Fruit fly (Drosophila melanogaster) whole organism, prepupa: Measurements from ENCODE around the gene CG5390.

Experiments
- CG10669 ChIP-seq: fragments of 200-800 bp; sonication (Bioruptor generic); optimal IDR thresholded peaks from 3 replicates; lab custom pipeline; 2018; ENCODE audit warnings: missing biosample characterization, mild to moderate bottlenecking, missing genetic modification characterization, moderate library complexity
- CG11294 ChIP-seq: fragments of 200-800 bp; sonication (Bioruptor generic); IDR thresholded peaks from 2 replicates; pipeline ENCODE4 v1.3.6; 2022; ENCODE audit warnings: missing biosample characterization, missing genetic modification characterization
- CG11902 ChIP-seq: fragments of 200-800 bp; sonication (Bioruptor generic); optimal IDR thresholded peaks from 3 replicates; lab custom pipeline; 2016; ENCODE audit warnings: missing biosample characterization, missing genetic modification characterization
- CG15336 ChIP-seq: fragments of 200-800 bp; sonication (Bioruptor generic); IDR thresholded peaks from 2 replicates; pipeline ENCODE4 v1.3.6; 2022; ENCODE audit warnings: missing biosample characterization, missing genetic modification characterization
- CG1621 ChIP-seq: fragments of 200-800 bp; sonication (Bioruptor generic); optimal IDR thresholded peaks from 3 replicates; lab custom pipeline; 2018; ENCODE audit warnings: missing biosample characterization, mild to moderate bottlenecking, missing genetic modification characterization
- CG16779 ChIP-seq: fragments of 200-800 bp; sonication (Bioruptor generic); optimal IDR thresholded peaks from 3 replicates; lab custom pipeline; 2017; ENCODE audit warnings: missing biosample characterization, mild to moderate bottlenecking, missing genetic modification characterization
- CG3032 ChIP-seq: fragments of 200-800 bp; optimal IDR thresholded peaks from 2 replicates; lab custom pipeline; 2019; ENCODE audit warnings: missing biosample characterization, mild to moderate bottlenecking, missing genetic modification characterization, moderate library complexity
- CG31627 ChIP-seq: fragments of 200-800 bp; sonication (Bioruptor generic); optimal IDR thresholded peaks from 3 replicates; lab custom pipeline; 2016; ENCODE audit warnings: missing biosample characterization, missing genetic modification characterization
- CG32006 ChIP-seq: fragments of 200-800 bp; sonication (Bioruptor generic); optimal IDR thresholded peaks from 3 replicates; lab custom pipeline; 2017; ENCODE audit warnings: missing biosample characterization, mild to moderate bottlenecking, missing genetic modification characterization
- CG34406 ChIP-seq: fragments of 200-800 bp; sonication (Bioruptor generic); optimal IDR thresholded peaks from 3 replicates; lab custom pipeline; 2016; ENCODE audit warnings: missing biosample characterization, missing genetic modification characterization
- CG3919 ChIP-seq: fragments of 200-800 bp; sonication (Bioruptor generic); optimal IDR thresholded peaks from 3 replicates; lab custom pipeline; 2016; ENCODE audit warnings: missing biosample characterization, missing genetic modification characterization
- CG4318 ChIP-seq: fragments of 200-800 bp; sonication (Bioruptor generic); optimal IDR thresholded peaks from 3 replicates; lab custom pipeline; 2017; ENCODE audit warnings: missing biosample characterization, mild to moderate bottlenecking, missing genetic modification characterization
- CG6163 ChIP-seq: fragments of 200-800 bp; sonication (Bioruptor generic); IDR thresholded peaks from 3 replicates; pipeline ENCODE4 v1.3.6; 2022; ENCODE audit warnings: missing biosample characterization, missing genetic modification characterization
- CG6276 ChIP-seq: fragments of 200-800 bp; sonication (Bioruptor generic); optimal IDR thresholded peaks from 2 replicates; lab custom pipeline; 2017; ENCODE audit warnings: missing biosample characterization, mild to moderate bottlenecking, missing genetic modification characterization
- CG6808 ChIP-seq: fragments of 200-800 bp; sonication (Bioruptor generic); optimal IDR thresholded peaks from 3 replicates; lab custom pipeline; 2017; ENCODE audit warnings: missing biosample characterization, missing genetic modification characterization, mild to moderate bottlenecking, moderate library complexity, missing genetic modification reagents
- CG6854 ChIP-seq: fragments of 200-800 bp; sonication (Bioruptor generic); optimal IDR thresholded peaks from 2 replicates; lab custom pipeline; 2017; ENCODE audit warnings: missing biosample characterization, mild to moderate bottlenecking, missing genetic modification characterization
- CG7368 ChIP-seq: fragments of 200-800 bp; sonication (Bioruptor generic); optimal IDR thresholded peaks from 3 replicates; lab custom pipeline; 2016; ENCODE audit warnings: missing biosample characterization, missing genetic modification characterization
- CG8119 ChIP-seq: fragments of 200-800 bp; sonication (Bioruptor generic); IDR thresholded peaks from 3 replicates; pipeline ENCODE4 v1.3.6; 2022; ENCODE audit warnings: missing biosample characterization, missing genetic modification characterization
- CG8632 ChIP-seq: fragments of 200-800 bp; sonication (Bioruptor generic); optimal IDR thresholded peaks from 3 replicates; lab custom pipeline; 2016; ENCODE audit warnings: missing biosample characterization, missing genetic modification characterization
- CG9139 ChIP-seq: fragments of 200-800 bp; sonication (Bioruptor generic); optimal IDR thresholded peaks from 3 replicates; lab custom pipeline; 2017; ENCODE audit warnings: missing biosample characterization, mild to moderate bottlenecking, missing genetic modification characterization
- Eip75B ChIP-seq: fragments of 200-800 bp; sonication (Bioruptor generic); optimal IDR thresholded peaks from 3 replicates; lab custom pipeline; 2016; ENCODE audit warnings: missing biosample characterization, missing genetic modification characterization
- Eip78C ChIP-seq: fragments of 200-800 bp; sonication (Bioruptor generic); peaks from one replicate; lab custom pipeline; 2016; ENCODE audit warnings: missing biosample characterization, missing genetic modification characterization
- Ets21C ChIP-seq: fragments of 200-800 bp; sonication (Bioruptor generic); optimal IDR thresholded peaks from 3 replicates; lab custom pipeline; 2016; ENCODE audit warnings: missing biosample characterization, missing genetic modification characterization
- Ets96B ChIP-seq: fragments of 200-800 bp; optimal IDR thresholded peaks from 2 replicates; lab custom pipeline; 2019; ENCODE audit warnings: missing biosample characterization, mild to moderate bottlenecking, missing genetic modification characterization, moderate library complexity
- Gug ChIP-seq: fragments of 200-800 bp; sonication (Bioruptor generic); IDR thresholded peaks from 2 replicates; pipeline ENCODE4 v1.3.6; 2022; ENCODE audit warnings: missing biosample characterization, missing genetic modification characterization
- Hr38 ChIP-seq: sonication (Bioruptor generic); optimal IDR thresholded peaks from 2 replicates; lab custom pipeline; 2016; ENCODE audit warnings: missing biosample characterization, missing genetic modification characterization
- Hr39 ChIP-seq: fragments of 200-800 bp; sonication (Bioruptor generic); optimal IDR thresholded peaks from 2 replicates; lab custom pipeline; 2016; ENCODE audit warnings: missing biosample characterization, missing genetic modification characterization
- Hr4 ChIP-seq: fragments of 200-800 bp; sonication (Bioruptor generic); optimal IDR thresholded peaks from 3 replicates; lab custom pipeline; 2016; ENCODE audit warnings: missing biosample characterization, missing genetic modification characterization
- Lpt ChIP-seq: fragments of 200-800 bp; sonication (Bioruptor generic); optimal IDR thresholded peaks from 3 replicates; lab custom pipeline; 2016; ENCODE audit warnings: missing biosample characterization, missing genetic modification characterization
- Met ChIP-seq: fragments of 200-800 bp; sonication (Bioruptor generic); optimal IDR thresholded peaks from 3 replicates; lab custom pipeline; 2016; ENCODE audit warnings: missing biosample characterization, missing genetic modification characterization
- OdsH ChIP-seq: fragments of 200-800 bp; sonication (Bioruptor generic); optimal IDR thresholded peaks from 3 replicates; lab custom pipeline; 2016; ENCODE audit warnings: missing biosample characterization, missing genetic modification characterization
- Smox ChIP-seq: fragments of 200-800 bp; sonication (Bioruptor generic); optimal IDR thresholded peaks from 3 replicates; lab custom pipeline; 2016; ENCODE audit warnings: missing biosample characterization, missing genetic modification characterization
- Sox102F ChIP-seq: fragments of 200-800 bp; sonication (Bioruptor generic); optimal IDR thresholded peaks from 2 replicates; lab custom pipeline; 2016; ENCODE audit warnings: missing biosample characterization, mild to moderate bottlenecking, missing genetic modification characterization
- Sox15 ChIP-seq: fragments of 200-800 bp; sonication (Bioruptor generic); optimal IDR thresholded peaks from 3 replicates; lab custom pipeline; 2016; ENCODE audit warnings: missing biosample characterization, missing genetic modification characterization
- achi ChIP-seq: fragments of 200-800 bp; sonication (Bioruptor generic); optimal IDR thresholded peaks from 3 replicates; lab custom pipeline; 2016; ENCODE audit warnings: missing biosample characterization, missing genetic modification characterization
- acj6 ChIP-seq: fragments of 200-800 bp; sonication (Bioruptor generic); optimal IDR thresholded peaks from 3 replicates; lab custom pipeline; 2016; ENCODE audit warnings: missing biosample characterization, missing genetic modification characterization
- cyc ChIP-seq: fragments of 200-800 bp; sonication (Bioruptor generic); optimal IDR thresholded peaks from 3 replicates; lab custom pipeline; 2016; ENCODE audit warnings: missing biosample characterization, missing genetic modification characterization
- dac ChIP-seq: fragments of 200-800 bp; sonication (Bioruptor generic); optimal IDR thresholded peaks from 2 replicates; lab custom pipeline; 2017; ENCODE audit warnings: missing biosample characterization, mild to moderate bottlenecking, missing genetic modification characterization
- dsx ChIP-seq: fragments of 200-800 bp; optimal IDR thresholded peaks from 3 replicates; lab custom pipeline; 2019; ENCODE audit warnings: missing biosample characterization, mild to moderate bottlenecking, missing genetic modification characterization, moderate library complexity; ENCODE audit not compliant: poor library complexity, severe bottlenecking
- eg ChIP-seq: fragments of 200-800 bp; sonication (Bioruptor generic); IDR thresholded peaks from 3 replicates; pipeline ENCODE4 v1.3.6; 2022; ENCODE audit warnings: missing biosample characterization, missing genetic modification characterization
- esn ChIP-seq: fragments of 200-800 bp; sonication (Bioruptor generic); optimal IDR thresholded peaks from 2 replicates; lab custom pipeline; 2016; ENCODE audit warnings: missing biosample characterization, mild to moderate bottlenecking, missing genetic modification characterization, moderate library complexity
- fd59A ChIP-seq: fragments of 200-800 bp; sonication (Bioruptor generic); optimal IDR thresholded peaks from 2 replicates; lab custom pipeline; 2017; ENCODE audit warnings: missing biosample characterization, mild to moderate bottlenecking, missing genetic modification characterization, missing genetic modification reagents
- fd85E ChIP-seq: fragments of 200-800 bp; sonication (Bioruptor generic); optimal IDR thresholded peaks from 3 replicates; lab custom pipeline; 2016; ENCODE audit warnings: missing biosample characterization, missing genetic modification characterization
- fkh ChIP-seq: fragments of 200-800 bp; sonication (Bioruptor generic); optimal IDR thresholded peaks from 3 replicates; lab custom pipeline; 2017; ENCODE audit warnings: missing biosample characterization, mild to moderate bottlenecking, missing genetic modification characterization, moderate library complexity
- lz ChIP-seq: fragments of 200-800 bp; sonication (Bioruptor generic); optimal IDR thresholded peaks from 3 replicates; lab custom pipeline; 2016; ENCODE audit warnings: missing biosample characterization, missing genetic modification characterization
- pdm3 ChIP-seq: fragments of 200-800 bp; sonication (Bioruptor generic); optimal IDR thresholded peaks from 3 replicates; lab custom pipeline; 2016; ENCODE audit warnings: missing biosample characterization, missing genetic modification characterization
- salr ChIP-seq, 2 experiments: fragments of 200-800 bp; sonication (Bioruptor generic); optimal IDR thresholded peaks; 3 replicates each; lab custom pipeline; 2016 to 2018; ENCODE audit warnings: missing biosample characterization in 2 of 2, missing genetic modification characterization in 2 of 2, mild to moderate bottlenecking in 1 of 2
- spab ChIP-seq: fragments of 200-800 bp; sonication (Bioruptor generic); optimal IDR thresholded peaks from 2 replicates; lab custom pipeline; 2017; ENCODE audit warnings: missing biosample characterization, mild to moderate bottlenecking, missing genetic modification characterization, missing genetic modification reagents
- ss ChIP-seq, 2 experiments: fragments of 200-800 bp; sonication (Bioruptor generic); optimal IDR thresholded peaks; 2 replicates in 1 of 2; 3 replicates in 1 of 2; lab custom pipeline; 2017 to 2018; ENCODE audit warnings: mild to moderate bottlenecking in 2 of 2, missing biosample characterization in 2 of 2, missing genetic modification characterization in 2 of 2, moderate library complexity in 1 of 2
- svp ChIP-seq: fragments of 200-800 bp; sonication (Bioruptor generic); peaks from one replicate; lab custom pipeline; 2016; ENCODE audit warnings: missing biosample characterization, missing genetic modification characterization
- vri ChIP-seq: fragments of 200-800 bp; sonication (Bioruptor generic); optimal IDR thresholded peaks from 3 replicates; lab custom pipeline; 2016; ENCODE audit warnings: missing biosample characterization, mild to moderate bottlenecking, missing genetic modification characterization

CG5390 gene

dm6 chr2L:10306518-10307260, at the start of gene CG5390, which contains the start of gene CG4968:
TSS of gene CG5390 (minus strand) at chr2L:10306594.
TSS of gene CG4968 (plus strand) at chr2L:10306922.
- TF ChIP-seq Smox (no peak), CG9139 (GFP tag; lab: Kevin White, UChicago) (peak; percentile 26), fkh (GFP tag; lab: Kevin White, UChicago) (no peak), acj6 (peak; percentile 74), Sox102F (peak; percentile 75), cyc (GFP tag; lab: Kevin White, UChicago) (peak; percentile 55), CG8119 (GFP tag; lab: Robert Waterston, UW) (peak; percentile 74; the same call in 2 of the 3 replicates), ss (GFP tag; optimal IDR thresholded peaks at IDR 0.05; lab: Kevin White, UChicago) (peak in 1 of 2 experiments; percentile 77), CG1621 (tag; lab: Kevin White, UChicago) (no peak), vri (peak; percentile 70), CG6276 (GFP tag; lab: Kevin White, UChicago) (no peak), dac (peak; percentile 59), dsx (GFP tag; lab: Kevin White, UChicago) (peak; percentile 94), Met (GFP tag; lab: Kevin White, UChicago) (peak; percentile 76), CG7368 (GFP tag; lab: Kevin White, UChicago) (no peak), Ets96B (tag; lab: Kevin White, UChicago) (peak; percentile 77), achi (GFP tag; lab: Kevin White, UChicago) (peak; percentile 78), fd85E (GFP tag; lab: Kevin White, UChicago) (no peak), Sox15 (GFP tag; lab: Kevin White, UChicago) (peak; percentile 16), CG8632 (GFP tag; lab: Kevin White, UChicago) (no peak), CG34406 (GFP tag; lab: Kevin White, UChicago) (peak; percentile 70), CG10669 (GFP tag; lab: Kevin White, UChicago) (no peak), Gug (peak; percentile 63), fd59A (no peak), Ets21C (GFP tag; lab: Kevin White, UChicago) (peak; percentile 22), Eip78C (GFP tag; lab: Kevin White, UChicago) (peak; percentile 90), CG11902 (GFP tag; lab: Kevin White, UChicago) (peak; percentile 31), lz (GFP tag; lab: Kevin White, UChicago) (peak; percentile 61), Hr39 (GFP tag; lab: Kevin White, UChicago) (no peak), CG6808 (peak; percentile 65), esn (peak; percentile 77), CG3032 (tag; lab: Kevin White, UChicago) (peak; percentile 74), CG15336 (peak; percentile 87), pdm3 (no peak), CG16779 (tag; lab: Kevin White, UChicago) (no peak), OdsH (GFP tag; lab: Kevin White, UChicago) (peak; percentile 77), Hr4 (GFP tag; lab: Kevin White, UChicago) (peak; percentile 74), CG31627 (peak; percentile 51), CG3919 (GFP tag; lab: Kevin White, UChicago) (no peak), Hr38 (no peak), spab (GFP tag; lab: Kevin White, UChicago) (no peak), eg (GFP tag; lab: Robert Waterston, UW) (no peak; the same call in 2 of the 3 replicates), Eip75B (peak; percentile 58), CG6163 (GFP tag; lab: Robert Waterston, UW) (peak; percentile 79; the same call in 2 of the 3 replicates), svp (GFP tag; lab: Kevin White, UChicago) (no peak), Lpt (GFP tag; lab: Kevin White, UChicago) (peak; percentile 59), salr (GFP tag; optimal IDR thresholded peaks at IDR 0.05; lab: Kevin White, UChicago) (peak; percentile 7 to 53), CG4318 (GFP tag; lab: Kevin White, UChicago) (no peak), CG11294 (GFP tag; lab: Robert Waterston, UW) (no peak; the same call in 1 of the 2 replicates), CG6854 (GFP tag; lab: Kevin White, UChicago) (peak; percentile 46), CG32006 (GFP tag; lab: Kevin White, UChicago) (no peak)
